Fruit fly (Drosophila melanogaster) whole organism, embryonic: Measurements from ENCODE around the gene Mbs.

Experiments used
- ATbp ChIP-seq: fragments of 200-800 bp; sonication (Bioruptor generic); optimal IDR thresholded peaks from 2 replicates; lab custom pipeline; 2017; ENCODE audit warnings: missing biosample characterization, mild to moderate bottlenecking, missing genetic modification characterization, missing genetic modification reagents
- Atf6 ChIP-seq: fragments of 200-800 bp; sonication (Bioruptor generic); IDR thresholded peaks from 2 replicates; pipeline ENCODE4 v1.3.6; 2022; ENCODE audit warnings: missing biosample characterization, missing genetic modification characterization
- Awh ChIP-seq: fragments of 200-800 bp; sonication (Bioruptor generic); IDR thresholded peaks from 2 replicates; pipeline ENCODE4, ENCODE4 v1.3.6; 2022; ENCODE audit warnings: missing biosample characterization, missing genetic modification characterization
- Bgb ChIP-seq: fragments of 200-800 bp; sonication (Bioruptor generic); IDR thresholded peaks from 2 replicates; pipeline ENCODE4 v1.3.6; 2022; ENCODE audit warnings: missing biosample characterization, missing genetic modification characterization; ENCODE audit not compliant: partially characterized antibody
- BtbVII ChIP-seq: fragments of 200-800 bp; sonication (Bioruptor generic); optimal IDR thresholded peaks from 3 replicates; lab custom pipeline; 2017; ENCODE audit warnings: missing biosample characterization, mild to moderate bottlenecking, missing genetic modification characterization
- CG10209 ChIP-seq: fragments of 200-800 bp; sonication (Bioruptor generic); optimal IDR thresholded peaks from 3 replicates; lab custom pipeline; 2017; ENCODE audit warnings: missing biosample characterization, mild to moderate bottlenecking, missing genetic modification characterization, missing genetic modification reagents
- CG10565 ChIP-seq: fragments of 200-800 bp; sonication (Bioruptor generic); optimal IDR thresholded peaks from 3 replicates; lab custom pipeline; 2016; ENCODE audit warnings: missing biosample characterization, mild to moderate bottlenecking, missing genetic modification characterization
- CG11085 ChIP-seq: fragments of 200-800 bp; sonication (Bioruptor generic); IDR thresholded peaks from 2 replicates; pipeline ENCODE4 v1.3.6; 2022; ENCODE audit warnings: missing biosample characterization, missing genetic modification characterization
- CG11398 ChIP-seq: fragments of 200-800 bp; sonication (Bioruptor generic); optimal IDR thresholded peaks from 2 replicates; lab custom pipeline; 2016; ENCODE audit warnings: missing biosample characterization, missing genetic modification characterization
- CG13775 ChIP-seq: fragments of 200-800 bp; sonication (Bioruptor generic); optimal IDR thresholded peaks from 3 replicates; lab custom pipeline; 2017; ENCODE audit warnings: missing biosample characterization, mild to moderate bottlenecking, missing genetic modification characterization
- CG14710 ChIP-seq: fragments of 200-800 bp; sonication (Bioruptor generic); optimal IDR thresholded peaks from 3 replicates; lab custom pipeline; 2019; ENCODE audit warnings: missing biosample characterization, mild to moderate bottlenecking, missing genetic modification characterization, moderate library complexity
- CG15073 ChIP-seq: fragments of 200-800 bp; sonication (Bioruptor generic); optimal IDR thresholded peaks from 2 replicates; lab custom pipeline; 2016; ENCODE audit warnings: missing biosample characterization, missing genetic modification characterization
- CG15514 ChIP-seq: fragments of 200-800 bp; sonication (Bioruptor generic); optimal IDR thresholded peaks from 3 replicates; lab custom pipeline; 2017; ENCODE audit warnings: missing biosample characterization, missing genetic modification characterization, mild to moderate bottlenecking, moderate library complexity, missing genetic modification reagents
- CG15696 ChIP-seq: fragments of 200-800 bp; sonication (Bioruptor generic); optimal IDR thresholded peaks from 2 replicates; lab custom pipeline; 2019; ENCODE audit warnings: missing biosample characterization, mild to moderate bottlenecking, missing genetic modification characterization, moderate library complexity
- CG17186 ChIP-seq: fragments of 200-800 bp; sonication (Bioruptor generic); optimal IDR thresholded peaks from 3 replicates; lab custom pipeline; 2017; ENCODE audit warnings: missing biosample characterization, missing genetic modification reagents, missing genetic modification characterization
- CG17328 ChIP-seq: fragments of 200-800 bp; sonication (Bioruptor generic); IDR thresholded peaks from 2 replicates; pipeline ENCODE4 v1.3.6; 2022; ENCODE audit warnings: missing biosample characterization, missing genetic modification characterization
- CG17361 ChIP-seq: fragments of 200-800 bp; sonication (Bioruptor generic); IDR thresholded peaks from 3 replicates; pipeline ENCODE4 v1.3.6; 2022; ENCODE audit warnings: missing biosample characterization, missing genetic modification characterization
- CG2875 ChIP-seq: fragments of 200-800 bp; sonication (Bioruptor generic); optimal IDR thresholded peaks from 2 replicates; lab custom pipeline; 2017; ENCODE audit warnings: missing biosample characterization, mild to moderate bottlenecking, missing genetic modification characterization, missing genetic modification reagents
- CG33213 ChIP-seq: fragments of 200-800 bp; sonication (Bioruptor generic); optimal IDR thresholded peaks from 3 replicates; lab custom pipeline; 2016; ENCODE audit warnings: missing biosample characterization, missing genetic modification characterization
- CG6689 ChIP-seq: fragments of 200-800 bp; sonication (Bioruptor generic); IDR thresholded peaks from 2 replicates; pipeline ENCODE4 v1.3.6; 2022; ENCODE audit warnings: missing biosample characterization, missing genetic modification characterization
- CG6765 ChIP-seq: fragments of 200-800 bp; sonication (Bioruptor generic); optimal IDR thresholded peaks from 3 replicates; lab custom pipeline; 2017; ENCODE audit warnings: missing biosample characterization, mild to moderate bottlenecking, missing genetic modification characterization
- CG7556 ChIP-seq: fragments of 200-800 bp; sonication (Bioruptor generic); optimal IDR thresholded peaks from 2 replicates; lab custom pipeline; 2017; ENCODE audit warnings: missing biosample characterization, mild to moderate bottlenecking, missing genetic modification characterization
- CG8388 ChIP-seq: fragments of 200-800 bp; sonication (Bioruptor generic); optimal IDR thresholded peaks from 2 replicates; lab custom pipeline; 2019; ENCODE audit warnings: missing biosample characterization, mild to moderate bottlenecking, missing genetic modification characterization, moderate library complexity
- CG9609 ChIP-seq: fragments of 200-800 bp; sonication (Bioruptor generic); optimal IDR thresholded peaks from 3 replicates; lab custom pipeline; 2016; ENCODE audit warnings: missing biosample characterization, missing genetic modification characterization
- Camta ChIP-seq: fragments of 200-800 bp; sonication (Bioruptor generic); optimal IDR thresholded peaks from 2 replicates; lab custom pipeline; 2016; ENCODE audit warnings: missing biosample characterization, missing genetic modification characterization
- CrebB ChIP-seq: fragments of 200-800 bp; sonication (Bioruptor generic); optimal IDR thresholded peaks from 3 replicates; lab custom pipeline; 2018; ENCODE audit warnings: missing biosample characterization, mild to moderate bottlenecking, missing genetic modification characterization
- D19B ChIP-seq: fragments of 200-800 bp; sonication (Bioruptor generic); optimal IDR thresholded peaks from 2 replicates; lab custom pipeline; 2017; ENCODE audit warnings: missing biosample characterization, mild to moderate bottlenecking, missing genetic modification characterization
- Dbx ChIP-seq: fragments of 200-800 bp; sonication (Bioruptor generic); IDR thresholded peaks from 3 replicates; pipeline ENCODE4 v1.3.6; 2022; ENCODE audit warnings: missing biosample characterization, missing genetic modification characterization
- Deaf1 ChIP-seq: fragments of 200-800 bp; optimal IDR thresholded peaks from 3 replicates; lab custom pipeline; 2019; ENCODE audit warnings: missing biosample characterization, mild to moderate bottlenecking, missing genetic modification characterization, moderate library complexity
- Dll ChIP-seq: fragments of 200-800 bp; sonication (Bioruptor generic); IDR thresholded peaks from 4 replicates; pipeline ENCODE4 v1.3.6; 2022; ENCODE audit warnings: missing biosample characterization, missing genetic modification characterization; ENCODE audit not compliant: partially characterized antibody
- Ets65A ChIP-seq: fragments of 200-800 bp; sonication (Bioruptor generic); peaks from one replicate; lab custom pipeline; 2016; ENCODE audit warnings: missing biosample characterization, missing genetic modification characterization
- Gug ChIP-seq: fragments of 200-800 bp; sonication (Bioruptor generic); IDR thresholded peaks from 4 replicates; pipeline ENCODE4 v1.3.6; 2022; ENCODE audit warnings: missing biosample characterization, missing genetic modification characterization
- Myb ChIP-seq: fragments of 200-800 bp; sonication (Bioruptor generic); optimal IDR thresholded peaks from 2 replicates; lab custom pipeline; 2016; ENCODE audit warnings: missing biosample characterization, missing genetic modification characterization
- NC2β ChIP-seq: fragments of 200-800 bp; sonication (Bioruptor generic); optimal IDR thresholded peaks from 2 replicates; lab custom pipeline; 2016; ENCODE audit warnings: missing biosample characterization, missing genetic modification characterization
- Nf-YC ChIP-seq: fragments of 200-800 bp; optimal IDR thresholded peaks from 3 replicates; lab custom pipeline; 2019; ENCODE audit warnings: missing biosample characterization, mild to moderate bottlenecking, missing genetic modification characterization, moderate library complexity
- Poxn ChIP-seq: fragments of 200-800 bp; sonication (Bioruptor generic); IDR thresholded peaks from 2 replicates; pipeline ENCODE4 v1.3.6; 2022; ENCODE audit warnings: missing biosample characterization, missing genetic modification characterization
- Side ChIP-seq: fragments of 200-800 bp; sonication (Bioruptor generic); optimal IDR thresholded peaks from 2 replicates; lab custom pipeline; 2016; ENCODE audit warnings: missing biosample characterization, missing genetic modification characterization
- Xrp1 ChIP-seq: fragments of 200-800 bp; sonication (Bioruptor generic); IDR thresholded peaks from 2 replicates; pipeline ENCODE4 v1.3.6; 2022; ENCODE audit warnings: missing biosample characterization, missing genetic modification characterization
- al ChIP-seq: fragments of 200-800 bp; sonication (Bioruptor generic); IDR thresholded peaks from 2 replicates; pipeline ENCODE4 v1.3.6; 2022; ENCODE audit warnings: missing biosample characterization, missing genetic modification characterization
- aop ChIP-seq: fragments of 200-800 bp; sonication (Bioruptor generic); IDR thresholded peaks from 2 replicates; pipeline ENCODE4 v1.3.6; 2022; ENCODE audit warnings: missing biosample characterization, missing genetic modification characterization
- ara ChIP-seq: fragments of 200-800 bp; sonication (Bioruptor generic); IDR thresholded peaks from 2 replicates; pipeline ENCODE4 v1.3.6; 2022; ENCODE audit warnings: missing biosample characterization, missing genetic modification characterization
- bigmax ChIP-seq: fragments of 200-800 bp; sonication (Bioruptor generic); optimal IDR thresholded peaks from 2 replicates; lab custom pipeline; 2018; ENCODE audit warnings: missing biosample characterization, mild to moderate bottlenecking, missing genetic modification characterization
- chm ChIP-seq: fragments of 200-800 bp; sonication (Bioruptor generic); IDR thresholded peaks from 2 replicates; pipeline ENCODE4 v1.3.6; 2022; ENCODE audit warnings: missing biosample characterization, missing genetic modification characterization
- crc ChIP-seq: fragments of 200-800 bp; sonication (Bioruptor generic); optimal IDR thresholded peaks from 2 replicates; lab custom pipeline; 2016; ENCODE audit warnings: missing biosample characterization, missing genetic modification characterization
- dpn ChIP-seq, 2 experiments: fragments of 200-800 bp; sonication (Bioruptor generic); optimal IDR thresholded peaks; 3 replicates each; lab custom pipeline; 2016; ENCODE audit warnings: missing biosample characterization in 2 of 2, missing genetic modification characterization in 2 of 2
- ems ChIP-seq: fragments of 200-800 bp; sonication (Bioruptor generic); optimal IDR thresholded peaks from 3 replicates; lab custom pipeline; 2016; ENCODE audit warnings: missing biosample characterization, missing genetic modification characterization
- fru ChIP-seq: fragments of >200 bp; optimal IDR thresholded peaks from 2 replicates; lab custom pipeline; 2017
- ham ChIP-seq: fragments of 200-800 bp; sonication (Bioruptor generic); IDR thresholded peaks from 2 replicates; pipeline ENCODE4 v1.3.6; 2022; ENCODE audit warnings: missing biosample characterization, missing genetic modification characterization
- p53 ChIP-seq: fragments of 200-800 bp; sonication (Bioruptor generic); optimal IDR thresholded peaks from 2 replicates; lab custom pipeline; 2016; ENCODE audit warnings: missing biosample characterization, missing genetic modification characterization
- repo ChIP-seq: fragments of 200-800 bp; sonication (Bioruptor generic); optimal IDR thresholded peaks from 2 replicates; lab custom pipeline; 2016; ENCODE audit warnings: missing biosample characterization, missing genetic modification characterization
- schlank ChIP-seq: fragments of 200-800 bp; sonication (Bioruptor generic); optimal IDR thresholded peaks from 2 replicates; lab custom pipeline; 2018; ENCODE audit warnings: missing biosample characterization, mild to moderate bottlenecking, missing genetic modification characterization
- sisA ChIP-seq: fragments of 200-800 bp; sonication (Bioruptor generic); IDR thresholded peaks from 2 replicates; pipeline ENCODE4 v1.3.6; 2022; ENCODE audit warnings: missing biosample characterization, missing genetic modification characterization

Mbs gene

DNA sequence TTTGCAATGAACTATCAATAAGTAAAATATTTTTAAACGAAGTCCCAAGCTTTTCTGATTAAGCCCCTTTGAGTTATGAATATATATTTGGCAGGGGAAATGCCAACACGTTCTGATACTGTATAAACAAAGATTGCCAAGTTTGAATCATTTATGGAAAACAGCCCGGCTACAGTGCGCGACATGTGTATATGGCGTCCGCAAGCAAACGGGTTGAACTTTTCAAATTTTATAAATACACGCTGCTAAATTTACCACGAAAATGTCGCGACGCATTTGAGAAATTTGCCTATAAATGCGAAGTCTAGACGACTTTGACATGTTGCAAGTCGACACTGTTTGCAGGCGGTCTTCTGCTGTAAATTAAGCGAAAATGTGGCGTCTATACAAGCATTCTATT lies 3.7 kb upstream of the Mbs start (continued):
- no peak for TF ChIP-seq CG17361 (GFP tag; lab: Robert Waterston, UW)
- TF ChIP-seq bigmax (GFP tag; lab: Kevin White, UChicago) = no peak
- no peak for TF ChIP-seq CG6765
- TF ChIP-seq CG8388 (GFP tag; lab: Kevin White, UChicago) = no peak
- peak; percentile 50; the same call in 1 of the 2 replicates for TF ChIP-seq chm (GFP tag; lab: Robert Waterston, UW)
- peak; percentile 39 for TF ChIP-seq CG10209 (GFP tag; lab: Kevin White, UChicago)
- TF ChIP-seq Gug (GFP tag; lab: Robert Waterston, UW) = peak; percentile 32; the same call in 1 of the 4 replicates
- TF ChIP-seq CrebB = no peak
- TF ChIP-seq repo = no peak
- peak; percentile 1 for TF ChIP-seq Side (GFP tag; lab: Kevin White, UChicago)
- no peak for TF ChIP-seq Dll (GFP tag; lab: Robert Waterston, UW)
- TF ChIP-seq CG14710 (tag; lab: Kevin White, UChicago) = no peak
- TF ChIP-seq fru (lab: Kevin White, UChicago) = no peak
- peak; percentile 21; the same call in 1 of the 2 replicates for TF ChIP-seq CG17328
- no peak for TF ChIP-seq CG15073 (GFP tag; lab: Kevin White, UChicago)
- TF ChIP-seq Poxn (GFP tag; lab: Robert Waterston, UW) = no peak
- TF ChIP-seq Bgb = no peak
- TF ChIP-seq NC2β (GFP tag; lab: Kevin White, UChicago) = no peak
- peak; percentile 55 for TF ChIP-seq CG15514 (GFP tag; lab: Kevin White, UChicago)
- no peak for TF ChIP-seq CG17186 (GFP tag; lab: Kevin White, UChicago)
- no peak for TF ChIP-seq CG33213
- TF ChIP-seq Dbx (GFP tag; lab: Robert Waterston, UW) = 0 out of 3 replicates have a peak, but pooled peaks have one; percentile 40
- peak; percentile 69 for TF ChIP-seq Atf6 (GFP tag; lab: Robert Waterston, UW)
- TF ChIP-seq Deaf1 (tag; lab: Kevin White, UChicago) = peak; percentile 4
- peak; percentile 30 for TF ChIP-seq CG9609
- TF ChIP-seq dpn (GFP tag; optimal IDR thresholded peaks at IDR 0.05; lab: Kevin White, UChicago) = peak; percentile 32 to 65
- no peak for TF ChIP-seq ATbp (GFP tag; lab: Kevin White, UChicago)
- TF ChIP-seq schlank (tag; lab: Kevin White, UChicago) = peak; percentile 27
- no peak for TF ChIP-seq ham (GFP tag; lab: Robert Waterston, UW)
- TF ChIP-seq ara (GFP tag; lab: Robert Waterston, UW) = no peak
- TF ChIP-seq p53 (GFP tag; lab: Kevin White, UChicago) = no peak
- TF ChIP-seq Nf-YC (tag; lab: Kevin White, UChicago) = peak; percentile 44
- TF ChIP-seq ems (GFP tag; lab: Kevin White, UChicago) = no peak
- TF ChIP-seq Myb (GFP tag; lab: Kevin White, UChicago) = peak; percentile 25
- TF ChIP-seq Xrp1 (GFP tag; lab: Robert Waterston, UW) = peak; percentile 60
- TF ChIP-seq CG11398 (GFP tag; lab: Kevin White, UChicago) = no peak
- peak; percentile 48; the same call in 1 of the 2 replicates for TF ChIP-seq CG6689 (GFP tag; lab: Robert Waterston, UW)
- peak; percentile 51 for TF ChIP-seq BtbVII (GFP tag; lab: Kevin White, UChicago)
- no peak for TF ChIP-seq Ets65A (GFP tag; lab: Kevin White, UChicago)
- TF ChIP-seq D19B = peak; percentile 47
- TF ChIP-seq al = peak; percentile 56; the same call in 1 of the 2 replicates
- no peak for TF ChIP-seq CG15696 (tag; lab: Kevin White, UChicago)
- no peak for TF ChIP-seq CG10565 (GFP tag; lab: Kevin White, UChicago)
- no peak for TF ChIP-seq Camta (GFP tag; lab: Kevin White, UChicago)
- TF ChIP-seq aop (GFP tag; lab: Robert Waterston, UW) = no peak
- TF ChIP-seq crc = peak; percentile 7
- no peak for TF ChIP-seq CG2875 (GFP tag; lab: Kevin White, UChicago)
- TF ChIP-seq CG7556 = peak; percentile 14
- TF ChIP-seq CG11085 (GFP tag; lab: Robert Waterston, UW) = no peak
- TF ChIP-seq CG13775 (GFP tag; lab: Kevin White, UChicago) = peak; percentile 26
- no peak for TF ChIP-seq sisA (GFP tag; lab: Robert Waterston, UW)
- 0 out of 2 replicates have a peak, but pooled peaks have one; percentile 28 for TF ChIP-seq Awh (GFP tag; lab: Robert Waterston, UW)
